Fruit fly (Drosophila melanogaster): ENCODE results near the gene gnu.

gnu gene

dm6 chr3L:14782626-14783362, 20.4 kb downstream of the gnu start:
- peak; percentile 0 for TF ChIP-seq noc (tag; optimal IDR thresholded peaks at IDR 0.05)

- no peak for TF ChIP-seq noc (tag; optimal IDR thresholded peaks at IDR 0.05)
Measured at dm6 chr3L:14781863-14782218, 21.3 kb downstream of the gnu start.

dm6 chr3L:14781082-14781862, 21.9 kb downstream of the gnu start:
- TF ChIP-seq noc (tag; optimal IDR thresholded peaks at IDR 0.05): no peak

- no peak for TF ChIP-seq noc (tag; optimal IDR thresholded peaks at IDR 0.05)
Measured at dm6 chr3L:14780187-14780586, 23.0 kb downstream of the gnu start.

dm6 chr3L:14779289-14779688, 23.9 kb downstream of the gnu start:
- peak; percentile 45 for TF ChIP-seq noc (tag; optimal IDR thresholded peaks at IDR 0.05)

dm6 chr3L:14775711-14776660, 27.2 kb downstream of the gnu start, which contains the start of gene mop:
mop (minus strand) TSS chr3L:14776129.
- no peak for TF ChIP-seq noc (tag; optimal IDR thresholded peaks at IDR 0.05)

- TF ChIP-seq noc (tag; optimal IDR thresholded peaks at IDR 0.05): no peak
Measured at dm6 chr3L:14769183-14769582, 34.0 kb downstream of the gnu start, which contains the start of gene Mgat4b. Mgat4b (minus strand) TSS chr3L:14769283.

dm6 chr3L:14761837-14762785, 41.0 kb downstream of the gnu start, which contains the start of the genes Tsen34 and Mgat4a:
Tsen34 (minus strand) TSS chr3L:14761844.
Mgat4a (plus strand) TSS chr3L:14762028.
- peak; percentile 88 for TF ChIP-seq noc (tag; optimal IDR thresholded peaks at IDR 0.05)

- TF ChIP-seq noc (tag; optimal IDR thresholded peaks at IDR 0.05): no peak
Measured at dm6 chr3L:14760949-14761348, 42.2 kb downstream of the gnu start, which contains the start of gene Trl. Trl (minus strand) TSS chr3L:14761049.

dm6 chr3L:14759984-14760626, 43.1 kb downstream of the gnu start:
- peak; percentile 21 for TF ChIP-seq noc (tag; optimal IDR thresholded peaks at IDR 0.05)

dm6 chr3L:14759097-14759795, 43.9 kb downstream of the gnu start:
- TF ChIP-seq noc (tag; optimal IDR thresholded peaks at IDR 0.05): peak; percentile 100

- no peak for TF ChIP-seq noc (tag; optimal IDR thresholded peaks at IDR 0.05)
Measured at dm6 chr3L:14758730-14759096, 44.4 kb downstream of the gnu start.

Data from whole organism, larva.